Fruit fly (Drosophila melanogaster): ENCODE measurements around the gene CG33642.

Gene CG33642

DNA sequence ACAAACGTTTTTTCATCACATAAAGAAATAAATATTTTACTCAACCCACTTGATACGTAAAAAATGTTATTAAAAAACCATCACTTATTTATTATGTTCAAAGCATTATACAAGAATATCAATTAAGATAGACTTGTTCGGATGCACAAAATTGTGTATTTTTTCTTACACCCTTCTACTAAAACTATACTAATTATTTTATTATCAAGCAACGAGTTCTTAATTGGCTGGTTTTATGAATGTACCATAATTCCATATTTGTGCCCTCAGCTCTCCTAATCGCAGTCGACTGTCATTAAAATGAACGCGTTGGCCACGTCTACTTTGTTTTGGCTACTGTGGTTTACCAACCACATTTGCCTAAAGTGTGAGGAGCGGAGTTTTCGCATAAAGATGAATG is at the start of gene CG33642:
TSS of gene CG33642 (plus strand) at position 301 of the 400 bp plus-strand sequence.
- TF ChIP-seq CG1233 (GFP tag; optimal IDR thresholded peaks at IDR 0.05) (no peak), CG14441 (GFP tag; IDR thresholded peaks at IDR 0.05) (no peak), CG6791 (GFP tag; IDR thresholded peaks at IDR 0.05; ENCODE audit: partially characterized antibody) (no peak), MBD-R2 (GFP tag; IDR thresholded peaks at IDR 0.05) (no peak), CG6175 (GFP tag; IDR thresholded peaks at IDR 0.05) (no peak)

DNA sequence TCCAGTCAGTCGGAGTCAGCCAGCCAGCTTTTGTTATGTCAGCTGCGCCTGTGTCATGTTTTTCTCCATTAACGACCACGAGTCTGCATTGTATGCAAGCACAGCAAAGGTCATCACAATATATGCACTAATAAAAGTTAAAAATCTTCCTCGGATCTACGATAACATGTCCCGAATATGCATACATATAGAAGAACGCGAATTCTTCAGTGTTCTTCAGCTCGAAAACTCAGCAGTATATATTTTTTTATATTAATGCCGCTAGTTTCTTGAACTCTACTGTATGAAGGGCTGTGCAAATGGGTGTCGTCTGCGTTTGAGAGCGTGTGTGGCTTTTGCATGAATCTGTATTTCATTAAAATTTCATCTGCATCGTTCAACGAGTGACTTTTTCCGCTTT is 47.5 kb upstream of the CG33642 start:
- 0 out of 2 replicates have a peak, but pooled peaks have one; percentile 15 for TF ChIP-seq ttk (GFP tag; IDR thresholded peaks at IDR 0.05)
- no peak for TF ChIP-seq Ada2b (GFP tag; IDR thresholded peaks at IDR 0.05)
- no peak for TF ChIP-seq danr (GFP tag; IDR thresholded peaks at IDR 0.05)

DNA sequence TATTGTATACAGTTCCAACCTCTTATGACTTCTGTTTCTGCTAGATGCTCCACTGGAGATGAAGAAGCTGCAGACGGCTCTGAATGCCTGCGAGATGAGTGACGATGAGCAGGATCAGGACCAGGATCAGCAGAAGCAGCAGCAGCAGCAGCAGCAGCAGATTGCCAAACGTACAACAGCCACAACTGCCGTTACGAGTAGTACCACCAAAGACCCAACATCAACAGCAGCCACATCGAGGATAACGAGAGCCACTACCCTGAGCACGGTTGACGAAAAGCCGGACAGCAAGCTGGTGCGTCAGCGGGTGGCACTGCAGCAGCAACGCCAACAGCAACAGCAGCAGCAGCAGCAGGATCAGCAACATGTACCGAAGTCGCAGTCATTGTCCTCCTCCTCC is 31.9 kb upstream of the CG33642 start:
- TF ChIP-seq Ets65A (GFP tag) (peak; percentile 69), CG1832 (GFP tag; optimal IDR thresholded peaks at IDR 0.05) (no peak)

DNA sequence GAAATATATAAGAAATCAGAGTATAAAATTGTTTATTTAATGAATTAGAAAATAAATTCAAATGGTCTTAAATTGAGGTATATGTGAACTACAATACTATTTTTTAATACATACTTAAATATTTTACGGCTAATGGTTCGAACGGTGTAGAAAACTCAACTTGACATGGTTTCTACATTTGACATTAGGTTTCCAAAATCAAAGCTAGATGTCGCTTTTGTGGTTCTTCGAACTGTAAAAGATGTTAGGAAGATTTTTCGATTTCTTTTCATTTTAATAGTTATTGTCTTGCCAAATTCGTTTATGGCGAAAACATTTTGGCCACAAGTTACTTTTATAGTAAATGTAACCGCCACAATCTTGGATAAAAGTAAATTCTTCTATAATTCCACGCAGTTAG is 29.4 kb upstream of the CG33642 start:
- TF ChIP-seq CG16813 (GFP tag; IDR thresholded peaks at IDR 0.05; ENCODE audit: partially characterized antibody): peak; percentile 64
- peak; percentile 70 for TF ChIP-seq amos (GFP tag; IDR thresholded peaks at IDR 0.05; ENCODE audit: partially characterized antibody)
- TF ChIP-seq CTCF (GFP tag; optimal IDR thresholded peaks at IDR 0.05): peak; percentile 92
- peak; percentile 53; the same call in 1 of the 3 replicates for TF ChIP-seq hb (GFP tag; IDR thresholded peaks at IDR 0.05; ENCODE audit: partially characterized antibody)
- TF ChIP-seq knrl (GFP tag; IDR thresholded peaks at IDR 0.05; ENCODE audit: partially characterized antibody): peak; percentile 43; the same call in 1 of the 3 replicates
- peak; percentile 42 for TF ChIP-seq stwl (tag; optimal IDR thresholded peaks at IDR 0.05)
- TF ChIP-seq salm (tag; optimal IDR thresholded peaks at IDR 0.05): no peak
- TF ChIP-seq CG42726 (GFP tag; IDR thresholded peaks at IDR 0.05; ENCODE audit: partially characterized antibody): peak; percentile 80
- peak; percentile 92 for TF ChIP-seq Dip2 (GFP tag; IDR thresholded peaks at IDR 0.05)
- TF ChIP-seq CG2199 (GFP tag; IDR thresholded peaks at IDR 0.05): peak; percentile 80; the same call in 2 of the 3 replicates
- TF ChIP-seq ci (GFP tag; IDR thresholded peaks at IDR 0.05): no peak
- no peak for TF ChIP-seq fd96Cb (tag; optimal IDR thresholded peaks at IDR 0.05)
- no peak for TF ChIP-seq NK7.1 (GFP tag; optimal IDR thresholded peaks at IDR 0.05)
- no peak for TF ChIP-seq twi (tag; optimal IDR thresholded peaks at IDR 0.05)
- 0 out of 2 replicates have a peak, but pooled peaks have one; percentile 12 for TF ChIP-seq inv (GFP tag; IDR thresholded peaks at IDR 0.05; ENCODE audit: partially characterized antibody)
- peak; percentile 13 for TF ChIP-seq Xbp1 (GFP tag; optimal IDR thresholded peaks at IDR 0.05)
- TF ChIP-seq disco-r (GFP tag; optimal IDR thresholded peaks at IDR 0.05): no peak
- peak; percentile 59; the same call in 1 of the 3 replicates for TF ChIP-seq CG6791 (GFP tag; IDR thresholded peaks at IDR 0.05; ENCODE audit: partially characterized antibody)

DNA sequence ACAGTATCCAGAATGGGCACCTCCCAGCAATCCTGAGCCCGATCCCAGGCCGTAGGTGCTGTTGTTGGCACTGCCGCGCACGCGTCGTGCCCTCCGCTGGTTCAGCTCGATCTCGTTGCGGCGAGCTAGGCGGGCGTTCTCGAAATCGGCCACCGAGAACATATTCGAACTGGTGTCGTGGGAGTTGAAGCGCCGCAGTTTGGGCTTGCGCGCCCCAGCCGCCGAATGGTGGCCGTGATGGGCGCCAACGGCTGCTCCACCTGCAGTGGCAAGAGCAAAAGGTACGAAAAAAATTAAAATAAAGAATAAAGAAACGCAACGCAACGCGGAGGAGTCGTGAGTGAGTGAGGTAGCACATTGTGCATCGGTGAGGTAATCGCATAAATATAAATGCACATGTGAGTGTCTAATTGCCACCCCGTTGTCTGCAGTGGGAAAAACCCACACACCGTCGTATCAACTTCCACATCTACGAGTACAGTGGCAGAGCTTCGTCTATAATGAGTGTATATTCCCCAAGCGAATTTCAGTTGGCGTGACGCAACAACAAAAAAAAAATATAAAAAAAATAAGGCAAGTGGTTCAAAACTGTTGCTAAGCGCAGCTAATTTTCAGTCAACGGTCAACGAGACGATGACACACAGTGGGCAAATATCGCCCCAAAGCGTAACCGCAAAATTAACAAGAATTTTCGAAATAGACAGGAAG is 20.1 kb upstream of the CG33642 start:
- TF ChIP-seq Nf-YA (GFP tag; IDR thresholded peaks at IDR 0.05) (no peak), Bdp1 (GFP tag; optimal IDR thresholded peaks at IDR 0.05) (no peak), CHES-1-like (GFP tag; optimal IDR thresholded peaks at IDR 0.05) (no peak), mld (GFP tag; IDR thresholded peaks at IDR 0.05; ENCODE audit: partially characterized antibody) (0 out of 3 replicates have a peak, but pooled peaks have one; percentile 45), Pdp1 (GFP tag; optimal IDR thresholded peaks at IDR 0.05) (peak in 1 of 2 experiments; percentile 15), chinmo (GFP tag; IDR thresholded peaks at IDR 0.05; ENCODE audit: partially characterized antibody) (0 out of 4 replicates have a peak, but pooled peaks have one; percentile 13), sob (GFP tag; IDR thresholded peaks at IDR 0.05) (no peak), Scr (GFP tag; IDR thresholded peaks at IDR 0.05; ENCODE audit: partially characterized antibody) (no peak), CG34224 (GFP tag; IDR thresholded peaks at IDR 0.05; ENCODE audit: partially characterized antibody) (no peak), al (GFP tag; IDR thresholded peaks at IDR 0.05) (no peak), pnt (GFP tag; optimal IDR thresholded peaks at IDR 0.05) (no peak), ERR (GFP tag; optimal IDR thresholded peaks at IDR 0.05) (no peak), Ets65A (GFP tag) (peak; percentile 66), CG1832 (GFP tag; optimal IDR thresholded peaks at IDR 0.05) (peak; percentile 11), salm (tag; optimal IDR thresholded peaks at IDR 0.05) (no peak), Lim3 (GFP tag; IDR thresholded peaks at IDR 0.05) (no peak), knrl (GFP tag; IDR thresholded peaks at IDR 0.05; ENCODE audit: partially characterized antibody) (0 out of 3 replicates have a peak, but pooled peaks have one; percentile 18), Med (GFP tag) (peak; percentile 60), CG2678 (tag; optimal IDR thresholded peaks at IDR 0.05) (no peak)

Data from whole organism, embryonic.